Worm (Caenorhabditis elegans): ENCODE data around the gene T05H4.3.

The T05H4.3 gene

ce11 chrV:6464238-6464637 is 22.1 kb downstream of the T05H4.3 start:
- TF ChIP-seq blmp-1 (tag; optimal IDR thresholded peaks at IDR 0.05) (peak; percentile 13), lin-35 (GFP tag; optimal IDR thresholded peaks at IDR 0.05) (no peak), snu-23 (GFP tag; optimal IDR thresholded peaks at IDR 0.05) (no peak)

ce11 chrV:6464765-6465164 is 22.6 kb downstream of the T05H4.3 start, which contains the start of gene unc-83:
TSS of gene unc-83 (plus strand) at chrV:6465065.
- TF ChIP-seq vab-15 (tag; optimal IDR thresholded peaks at IDR 0.05): no peak
- TF ChIP-seq nhr-71 (tag; optimal IDR thresholded peaks at IDR 0.05): no peak
- no peak for TF ChIP-seq nhr-12 (tag; optimal IDR thresholded peaks at IDR 0.05)
- TF ChIP-seq lir-3 (tag; optimal IDR thresholded peaks at IDR 0.05; ENCODE audit: poor library complexity): no peak
- no peak for TF ChIP-seq ztf-4 (tag; optimal IDR thresholded peaks at IDR 0.05)
- TF ChIP-seq fkh-10 (GFP tag; optimal IDR thresholded peaks at IDR 0.05): no peak
- TF ChIP-seq nhr-85 (tag): no peak
- no peak for TF ChIP-seq unc-98 (GFP tag; IDR thresholded peaks at IDR 0.05)
- TF ChIP-seq pax-3 (tag; optimal IDR thresholded peaks at IDR 0.05): no peak
- TF ChIP-seq snu-23 (GFP tag; optimal IDR thresholded peaks at IDR 0.05): no peak
- TF ChIP-seq C34B4.2 (tag; optimal IDR thresholded peaks at IDR 0.05): no peak
- TF ChIP-seq pag-3 (tag; optimal IDR thresholded peaks at IDR 0.05; ENCODE audit: borderline replicate concordance, insufficient read depth): no peak
- TF ChIP-seq mep-1 (tag; optimal IDR thresholded peaks at IDR 0.05): no peak
- no peak for TF ChIP-seq nhr-76 (tag; optimal IDR thresholded peaks at IDR 0.05)
- TF ChIP-seq pqm-1 (tag; optimal IDR thresholded peaks at IDR 0.05): no peak
- no peak for TF ChIP-seq egl-13 (tag; optimal IDR thresholded peaks at IDR 0.05)
- TF ChIP-seq lsy-2 (tag; optimal IDR thresholded peaks at IDR 0.05): no peak

- no peak for TF ChIP-seq C16A3.4 (tag; optimal IDR thresholded peaks at IDR 0.05)
- peak; percentile 69 for TF ChIP-seq lin-14 (GFP tag; optimal IDR thresholded peaks at IDR 0.05)
- TF ChIP-seq rnt-1 (tag; optimal IDR thresholded peaks at IDR 0.05): peak; percentile 76
- peak in 1 of 2 experiments; percentile 12 for TF ChIP-seq lsy-2 (tag; optimal IDR thresholded peaks at IDR 0.05)
- no peak for TF ChIP-seq ceh-88 (GFP tag; IDR thresholded peaks at IDR 0.05)
- no peak for TF ChIP-seq nhr-11 (tag; optimal IDR thresholded peaks at IDR 0.05)
- peak; percentile 96 for TF ChIP-seq pag-3 (tag; optimal IDR thresholded peaks at IDR 0.05; ENCODE audit: borderline replicate concordance, insufficient read depth)
- no peak for TF ChIP-seq tbx-2 (tag; optimal IDR thresholded peaks at IDR 0.05)
- TF ChIP-seq blmp-1 (tag; optimal IDR thresholded peaks at IDR 0.05): no peak
- TF ChIP-seq lin-39 (tag; optimal IDR thresholded peaks at IDR 0.05): peak; percentile 26
- TF ChIP-seq mef-2 (tag; optimal IDR thresholded peaks at IDR 0.05): no peak
- TF ChIP-seq nhr-71 (tag; optimal IDR thresholded peaks at IDR 0.05): peak; percentile 22
- TF ChIP-seq aly-2 (tag; optimal IDR thresholded peaks at IDR 0.05): no peak
- no peak for TF ChIP-seq snpc-4 (tag; optimal IDR thresholded peaks at IDR 0.05)
- TF ChIP-seq dsc-1 (tag; optimal IDR thresholded peaks at IDR 0.05): no peak
- no peak for TF ChIP-seq fkh-4 (tag; optimal IDR thresholded peaks at IDR 0.05; ENCODE audit: borderline replicate concordance)
Observed at ce11 chrV:6467676-6468075, 25.5 kb downstream of the T05H4.3 start.

ce11 chrV:6471208-6471607 is 29.1 kb downstream of the T05H4.3 start:
- TF ChIP-seq nhr-19 (GFP tag; conservative IDR thresholded peaks at IDR 0.05) (no peak), unc-30 (tag; optimal IDR thresholded peaks at IDR 0.05) (no peak), ztf-11 (tag; optimal IDR thresholded peaks at IDR 0.05) (no peak), C04F5.9 (tag; optimal IDR thresholded peaks at IDR 0.05) (no peak), pqm-1 (tag; optimal IDR thresholded peaks at IDR 0.05) (no peak), unc-86 (tag; optimal IDR thresholded peaks at IDR 0.05) (no peak), irx-1 (tag; optimal IDR thresholded peaks at IDR 0.05) (no peak), lsy-2 (tag; optimal IDR thresholded peaks at IDR 0.05) (no peak), C34B4.2 (tag; optimal IDR thresholded peaks at IDR 0.05) (no peak), jun-1 (tag; optimal IDR thresholded peaks at IDR 0.05) (no peak), unc-62 (GFP tag; optimal IDR thresholded peaks at IDR 0.05) (no peak)
